Fruit fly (Drosophila melanogaster) whole organism, embryonic: ENCODE results near the gene CG31205.

Experiments used
- Bgb ChIP-seq: fragments of 200-800 bp; sonication (Bioruptor generic); IDR thresholded peaks from 2 replicates; pipeline ENCODE4 v1.3.6; 2022; ENCODE audit warnings: missing biosample characterization, missing genetic modification characterization; ENCODE audit not compliant: partially characterized antibody
- CG1233 ChIP-seq: fragments of 200-800 bp; sonication (Bioruptor generic); optimal IDR thresholded peaks from 4 replicates; lab custom pipeline; 2018; ENCODE audit warnings: missing biosample characterization, mild to moderate bottlenecking, missing genetic modification characterization
- CG13123 ChIP-seq: fragments of 200-800 bp; sonication (Bioruptor generic); optimal IDR thresholded peaks from 2 replicates; lab custom pipeline; 2016; ENCODE audit warnings: missing biosample characterization, missing genetic modification characterization
- CG13775 ChIP-seq: fragments of 200-800 bp; sonication (Bioruptor generic); optimal IDR thresholded peaks from 3 replicates; lab custom pipeline; 2017; ENCODE audit warnings: missing biosample characterization, mild to moderate bottlenecking, missing genetic modification characterization
- CG14441 ChIP-seq: fragments of 200-800 bp; sonication (Bioruptor generic); IDR thresholded peaks from 2 replicates; pipeline ENCODE4 v1.3.6; 2022; ENCODE audit warnings: missing biosample characterization, missing genetic modification characterization
- CG15479 ChIP-seq: fragments of 200-800 bp; sonication (Bioruptor generic); optimal IDR thresholded peaks from 3 replicates; lab custom pipeline; 2019; ENCODE audit warnings: missing biosample characterization, mild to moderate bottlenecking, missing genetic modification characterization, moderate library complexity
- CG15514 ChIP-seq: fragments of 200-800 bp; sonication (Bioruptor generic); optimal IDR thresholded peaks from 3 replicates; lab custom pipeline; 2017; ENCODE audit warnings: missing biosample characterization, missing genetic modification characterization, mild to moderate bottlenecking, moderate library complexity, missing genetic modification reagents
- CG1602 ChIP-seq: fragments of 200-800 bp; sonication (Bioruptor generic); optimal IDR thresholded peaks from 3 replicates; lab custom pipeline; 2016; ENCODE audit warnings: missing biosample characterization, missing genetic modification characterization
- CG18599 ChIP-seq: fragments of 200-800 bp; sonication (Bioruptor generic); optimal IDR thresholded peaks from 3 replicates; lab custom pipeline; 2017; ENCODE audit warnings: missing biosample characterization, missing genetic modification characterization, mild to moderate bottlenecking, moderate library complexity, missing genetic modification reagents
- CG33213 ChIP-seq: fragments of 200-800 bp; sonication (Bioruptor generic); optimal IDR thresholded peaks from 3 replicates; lab custom pipeline; 2016; ENCODE audit warnings: missing biosample characterization, missing genetic modification characterization
- CG34224 ChIP-seq: fragments of 200-800 bp; sonication (Bioruptor generic); IDR thresholded peaks from 3 replicates; pipeline ENCODE4 v1.3.6; 2022; ENCODE audit warnings: missing biosample characterization, missing genetic modification characterization; ENCODE audit not compliant: partially characterized antibody
- CG3995 ChIP-seq: fragments of 200-800 bp; sonication (Bioruptor generic); optimal IDR thresholded peaks from 3 replicates; lab custom pipeline; 2016; ENCODE audit warnings: missing biosample characterization, missing genetic modification characterization
- CG4328 ChIP-seq: fragments of 200-800 bp; sonication (Bioruptor generic); optimal IDR thresholded peaks from 3 replicates; lab custom pipeline; 2017; ENCODE audit warnings: missing biosample characterization, missing genetic modification reagents, missing genetic modification characterization
- CG4424 ChIP-seq: fragments of 200-800 bp; sonication (Bioruptor generic); optimal IDR thresholded peaks from 3 replicates; lab custom pipeline; 2016; ENCODE audit warnings: missing biosample characterization, missing genetic modification characterization
- CG6272 ChIP-seq: fragments of 200-800 bp; sonication (Bioruptor generic); IDR thresholded peaks from 2 replicates; pipeline ENCODE4 v1.3.6; 2022; ENCODE audit warnings: missing biosample characterization, missing genetic modification characterization
- CG6654 ChIP-seq: fragments of 200-800 bp; sonication (Bioruptor generic); optimal IDR thresholded peaks from 2 replicates; lab custom pipeline; 2017; ENCODE audit warnings: missing biosample characterization, mild to moderate bottlenecking, missing genetic modification characterization
- CG7556 ChIP-seq: fragments of 200-800 bp; sonication (Bioruptor generic); optimal IDR thresholded peaks from 2 replicates; lab custom pipeline; 2017; ENCODE audit warnings: missing biosample characterization, mild to moderate bottlenecking, missing genetic modification characterization
- CG9609 ChIP-seq: fragments of 200-800 bp; sonication (Bioruptor generic); optimal IDR thresholded peaks from 3 replicates; lab custom pipeline; 2016; ENCODE audit warnings: missing biosample characterization, missing genetic modification characterization
- CTCF ChIP-seq: fragments of 200-800 bp; sonication (Bioruptor generic); optimal IDR thresholded peaks from 2 replicates; lab custom pipeline; 2017; ENCODE audit warnings: missing biosample characterization, mild to moderate bottlenecking, missing genetic modification characterization, moderate library complexity
- Fer3 ChIP-seq: fragments of 200-800 bp; sonication (Bioruptor generic); optimal IDR thresholded peaks from 2 replicates; lab custom pipeline; 2018; ENCODE audit warnings: missing biosample characterization, mild to moderate bottlenecking, missing genetic modification characterization, moderate library complexity
- Gsc ChIP-seq: fragments of 200-800 bp; sonication (Bioruptor generic); IDR thresholded peaks from 2 replicates; pipeline ENCODE4 v1.3.6; 2022; ENCODE audit warnings: missing biosample characterization, missing genetic modification characterization
- HmgZ ChIP-seq: fragments of 200-800 bp; sonication (Bioruptor generic); optimal IDR thresholded peaks from 2 replicates; lab custom pipeline; 2018; ENCODE audit warnings: missing biosample characterization, mild to moderate bottlenecking, missing genetic modification characterization
- Hr3 ChIP-seq: fragments of 200-800 bp; sonication (Bioruptor generic); optimal IDR thresholded peaks from 3 replicates; lab custom pipeline; 2016; ENCODE audit warnings: missing biosample characterization, missing genetic modification characterization
- Meics ChIP-seq: fragments of 200-800 bp; sonication (Bioruptor generic); optimal IDR thresholded peaks from 2 replicates; lab custom pipeline; 2017; ENCODE audit warnings: missing biosample characterization, mild to moderate bottlenecking, missing genetic modification characterization
- Oli ChIP-seq: fragments of 200-800 bp; sonication (Bioruptor generic); optimal IDR thresholded peaks from 2 replicates; lab custom pipeline; 2018; ENCODE audit warnings: missing biosample characterization, mild to moderate bottlenecking, missing genetic modification characterization, moderate library complexity
- Rfx ChIP-seq: fragments of 200-800 bp; sonication (Bioruptor generic); IDR thresholded peaks from 2 replicates; pipeline ENCODE4 v1.3.6; 2022; ENCODE audit warnings: missing biosample characterization, missing genetic modification characterization
- Vsx1 ChIP-seq: fragments of 200-800 bp; sonication (Bioruptor generic); optimal IDR thresholded peaks from 2 replicates; lab custom pipeline; 2017; ENCODE audit warnings: missing biosample characterization, mild to moderate bottlenecking, missing genetic modification characterization, missing genetic modification reagents
- amos ChIP-seq: fragments of 200-800 bp; sonication (Bioruptor generic); IDR thresholded peaks from 2 replicates; pipeline ENCODE4 v1.3.6; 2022; ENCODE audit warnings: missing biosample characterization, missing genetic modification characterization; ENCODE audit not compliant: partially characterized antibody
- ato ChIP-seq: fragments of 200-800 bp; sonication (Bioruptor generic); IDR thresholded peaks from 2 replicates; pipeline ENCODE4 v1.3.6; 2022; ENCODE audit warnings: missing biosample characterization, missing genetic modification characterization; ENCODE audit not compliant: partially characterized antibody
- cg ChIP-seq: fragments of 200-800 bp; sonication (Bioruptor generic); optimal IDR thresholded peaks from 3 replicates; lab custom pipeline; 2019; ENCODE audit warnings: missing biosample characterization, mild to moderate bottlenecking, missing genetic modification characterization, moderate library complexity
- en ChIP-seq: fragments of 200-800 bp; sonication (Bioruptor generic); optimal IDR thresholded peaks from 2 replicates; lab custom pipeline; 2016; ENCODE audit warnings: missing biosample characterization, missing genetic modification characterization
- esg ChIP-seq: fragments of 200-800 bp; sonication (Bioruptor generic); conservative IDR thresholded peaks from 2 replicates; pipeline ENCODE4 v1.3.6; 2022; ENCODE audit warnings: missing biosample characterization, missing genetic modification characterization
- fd64A ChIP-seq: fragments of 200-800 bp; sonication (Bioruptor generic); optimal IDR thresholded peaks from 3 replicates; lab custom pipeline; 2018; ENCODE audit warnings: missing biosample characterization, mild to moderate bottlenecking, missing genetic modification characterization
- gem ChIP-seq: fragments of 200-800 bp; sonication (Bioruptor generic); optimal IDR thresholded peaks from 2 replicates; lab custom pipeline; 2019; ENCODE audit warnings: missing biosample characterization, mild to moderate bottlenecking, missing genetic modification characterization, moderate library complexity
- her ChIP-seq: fragments of 200-800 bp; sonication (Bioruptor generic); optimal IDR thresholded peaks from 2 replicates; lab custom pipeline; 2016; ENCODE audit warnings: missing biosample characterization, missing genetic modification characterization
- kah ChIP-seq: fragments of 200-800 bp; sonication (Bioruptor generic); optimal IDR thresholded peaks from 2 replicates; lab custom pipeline; 2018; ENCODE audit warnings: missing biosample characterization, mild to moderate bottlenecking, missing genetic modification characterization
- lbe ChIP-seq: fragments of 200-800 bp; sonication (Bioruptor generic); optimal IDR thresholded peaks from 2 replicates; lab custom pipeline; 2016; ENCODE audit warnings: missing biosample characterization, mild to moderate bottlenecking, missing genetic modification characterization
- mld ChIP-seq: fragments of 200-800 bp; sonication (Bioruptor generic); IDR thresholded peaks from 3 replicates; pipeline ENCODE4 v1.3.6; 2022; ENCODE audit warnings: missing biosample characterization, missing genetic modification characterization; ENCODE audit not compliant: partially characterized antibody
- pan ChIP-seq, 4 experiments: fragments of >200 bp in 3 of 4; fragments of 200-800 bp in 1 of 4; sonication (Bioruptor generic) in 1 of 4; optimal IDR thresholded peaks in 3 of 4; IDR thresholded peaks in 1 of 4; 2 replicates each; pipeline versions ENCODE4 v1.3.6 to Lab custom; 2017 to 2022; ENCODE audit warnings: missing biosample characterization in 2 of 4, missing genetic modification characterization in 2 of 4, mixed read lengths in 1 of 4
- phol ChIP-seq: fragments of 200-800 bp; sonication (Bioruptor generic); optimal IDR thresholded peaks from 3 replicates; lab custom pipeline; 2018; ENCODE audit warnings: missing biosample characterization, mild to moderate bottlenecking, missing genetic modification characterization, moderate library complexity
- pros ChIP-seq: fragments of 200-800 bp; sonication (Bioruptor generic); optimal IDR thresholded peaks from 3 replicates; lab custom pipeline; 2019; ENCODE audit warnings: missing biosample characterization, mild to moderate bottlenecking, missing genetic modification characterization, moderate library complexity
- pzg ChIP-seq: fragments of 200-800 bp; sonication (Bioruptor generic); optimal IDR thresholded peaks from 3 replicates; lab custom pipeline; 2018; ENCODE audit warnings: missing biosample characterization, mild to moderate bottlenecking, missing genetic modification characterization, moderate library complexity
- rib ChIP-seq: fragments of 200-800 bp; sonication (Bioruptor generic); IDR thresholded peaks from 2 replicates; pipeline ENCODE4 v1.3.6; 2022; ENCODE audit warnings: missing biosample characterization, missing genetic modification characterization
- seq ChIP-seq: fragments of 200-800 bp; sonication (Bioruptor generic); IDR thresholded peaks from 2 replicates; pipeline ENCODE4 v1.3.6; 2022; ENCODE audit warnings: missing biosample characterization, missing genetic modification characterization
- slou ChIP-seq: fragments of 200-800 bp; sonication (Bioruptor generic); optimal IDR thresholded peaks from 3 replicates; lab custom pipeline; 2016; ENCODE audit warnings: missing biosample characterization, missing genetic modification characterization
- slp2 ChIP-seq: fragments of 200-800 bp; sonication (Bioruptor generic); optimal IDR thresholded peaks from 2 replicates; lab custom pipeline; 2016; ENCODE audit warnings: missing biosample characterization, missing genetic modification characterization
- tgo ChIP-seq: fragments of 200-800 bp; sonication (Bioruptor generic); IDR thresholded peaks from 3 replicates; pipeline ENCODE4 v1.3.6; 2022; ENCODE audit warnings: missing biosample characterization, missing genetic modification characterization
- tio ChIP-seq: fragments of 200-800 bp; sonication (Bioruptor generic); optimal IDR thresholded peaks from 2 replicates; lab custom pipeline; 2017; ENCODE audit warnings: missing biosample characterization, missing genetic modification characterization, inconsistent platforms
- trem ChIP-seq: fragments of 200-800 bp; optimal IDR thresholded peaks from 3 replicates; lab custom pipeline; 2019; ENCODE audit warnings: missing biosample characterization, mild to moderate bottlenecking, missing genetic modification characterization, moderate library complexity
- trh ChIP-seq: fragments of 200-800 bp; sonication (Bioruptor generic); optimal IDR thresholded peaks from 2 replicates; lab custom pipeline; 2016; ENCODE audit warnings: missing biosample characterization, missing genetic modification characterization

Gene CG31205

dm6 chr3R:20762175-20762795, 30.9 kb downstream of the CG31205 start, which contains the start of gene CG31195 (continued):
- TF ChIP-seq pzg (GFP tag; lab: Kevin White, UChicago) (peak; percentile 32), CG34224 (GFP tag; lab: Robert Waterston, UW) (peak; percentile 77), mld (GFP tag; lab: Robert Waterston, UW) (peak; percentile 58; the same call in 1 of the 3 replicates), Gsc (GFP tag; lab: Robert Waterston, UW) (no peak), CG9609 (GFP tag; lab: Kevin White, UChicago) (no peak), CG18599 (no peak), Oli (tag; lab: Kevin White, UChicago) (no peak), CG3995 (peak; percentile 36), CG13775 (GFP tag; lab: Kevin White, UChicago) (no peak), CG1602 (GFP tag; lab: Kevin White, UChicago) (no peak), Meics (no peak), seq (GFP tag; lab: Robert Waterston, UW) (no peak), Rfx (GFP tag; lab: Robert Waterston, UW) (no peak), Fer3 (tag; lab: Kevin White, UChicago) (no peak), trh (GFP tag; lab: Kevin White, UChicago) (no peak), tio (GFP tag; lab: Kevin White, UChicago) (no peak), trem (tag; lab: Kevin White, UChicago) (peak; percentile 84), slp2 (GFP tag; lab: Kevin White, UChicago) (no peak), CG15479 (GFP tag; lab: Kevin White, UChicago) (no peak), Hr3 (GFP tag; lab: Kevin White, UChicago) (no peak), CG14441 (no peak), CG13123 (GFP tag; lab: Kevin White, UChicago) (no peak), tgo (no peak), CG33213 (GFP tag; lab: Kevin White, UChicago) (no peak), Vsx1 (no peak), ato (peak; percentile 52; the same call in 1 of the 2 replicates), esg (GFP tag; lab: Robert Waterston, UW) (no peak), phol (tag; lab: Kevin White, UChicago) (peak; percentile 36), CG4328 (GFP tag; lab: Kevin White, UChicago) (no peak), fd64A (GFP tag; lab: Kevin White, UChicago) (no peak), pan (optimal IDR thresholded peaks at IDR 0.05; lab: Kevin White, UChicago) (no peak), pan (GFP tag; optimal IDR thresholded peaks at IDR 0.05 in 1 of 2, IDR thresholded peaks at IDR 0.05 in 1 of 2) (no peak), Bgb (GFP tag; lab: Robert Waterston, UW) (peak; percentile 67), CG6272 (no peak), en (GFP tag; lab: Kevin White, UChicago) (no peak), pros (GFP tag; lab: Kevin White, UChicago) (no peak), CG6654 (no peak), slou (GFP tag; lab: Kevin White, UChicago) (no peak), CTCF (GFP tag; lab: Kevin White, UChicago) (no peak), gem (no peak), kah (GFP tag; lab: Kevin White, UChicago) (no peak), HmgZ (tag; lab: Kevin White, UChicago) (no peak), CG15514 (GFP tag; lab: Kevin White, UChicago) (peak; percentile 57), rib (GFP tag; lab: Robert Waterston, UW) (no peak), cg (GFP tag; lab: Kevin White, UChicago) (no peak), CG7556 (no peak), CG1233 (GFP tag; lab: Kevin White, UChicago) (no peak), her (GFP tag; lab: Kevin White, UChicago) (no peak), lbe (no peak), amos (GFP tag; lab: Robert Waterston, UW) (peak; percentile 74), CG4424 (GFP tag; lab: Kevin White, UChicago) (peak; percentile 9)
